Fruit fly (Drosophila melanogaster): ENCODE results near the gene CG15020.

- no peak for TF ChIP-seq CG7101 (tag; optimal IDR thresholded peaks at IDR 0.05)
- no peak for TF ChIP-seq Crg-1 (GFP tag; optimal IDR thresholded peaks at IDR 0.05)
- no peak for TF ChIP-seq ovo (GFP tag; optimal IDR thresholded peaks at IDR 0.05)
- no peak for TF ChIP-seq bab1 (GFP tag; optimal IDR thresholded peaks at IDR 0.05)
- TF ChIP-seq CG12768 (GFP tag; optimal IDR thresholded peaks at IDR 0.05), result no peak
- TF ChIP-seq toe (GFP tag; optimal IDR thresholded peaks at IDR 0.05), result no peak
- no peak for TF ChIP-seq tj (GFP tag; optimal IDR thresholded peaks at IDR 0.05)
- TF ChIP-seq CG14711 (tag; optimal IDR thresholded peaks at IDR 0.05), result no peak
- no peak for TF ChIP-seq CG11617 (GFP tag; optimal IDR thresholded peaks at IDR 0.05)
- TF ChIP-seq CG1620 (GFP tag; optimal IDR thresholded peaks at IDR 0.05), result no peak
- no peak for TF ChIP-seq Hr96 (GFP tag; optimal IDR thresholded peaks at IDR 0.05)
Observed at dm6 chr3L:4471449-4471848, 50.0 kb downstream of the CG15020 start, which contains the start of gene CG32248.
